Worm (Caenorhabditis elegans) whole organism, L2 larva: ENCODE measurements around the gene F54B3.1.

Source experiments
- C34F6.9 ChIP-seq: fragments of 150-350 bp; optimal IDR thresholded peaks from 2 replicates; lab custom pipeline; 2014; ENCODE audit warnings: missing biosample characterization, missing genetic modification characterization
- R02D3.7 ChIP-seq: fragments of 150-350 bp; optimal IDR thresholded peaks from 2 replicates; lab custom pipeline; 2014; ENCODE audit warnings: missing biosample characterization, missing genetic modification characterization
- ZK546.5 ChIP-seq: sonication (generic microtip); optimal IDR thresholded peaks from 2 replicates; lab custom pipeline; 2017; ENCODE audit warnings: missing biosample characterization, missing genetic modification characterization
- alr-1 ChIP-seq: fragments of 150-350 bp; optimal IDR thresholded peaks from 2 replicates; lab custom pipeline; 2014; ENCODE audit warnings: missing biosample characterization, missing genetic modification characterization
- ama-1 ChIP-seq: fragments of 150-350 bp; optimal IDR thresholded peaks from 2 replicates; lab custom pipeline; 2018; ENCODE audit warnings: inconsistent platforms
- blmp-1 ChIP-seq: sonication (generic microtip); optimal IDR thresholded peaks from 2 replicates; lab custom pipeline; 2017; ENCODE audit warnings: missing genetic modification characterization, mild to moderate bottlenecking, missing compliant biosample characterization, antibody characterized with exemption, moderate library complexity; ENCODE audit not compliant: insufficient read depth
- ceh-16 ChIP-seq: fragments of 150-350 bp; optimal IDR thresholded peaks from 2 replicates; lab custom pipeline; 2014; ENCODE audit warnings: missing biosample characterization, missing genetic modification characterization
- crh-2 ChIP-seq: sonication (generic microtip); optimal IDR thresholded peaks from 2 replicates; lab custom pipeline; 2017; ENCODE audit warnings: missing biosample characterization, missing genetic modification characterization
- dmd-4 ChIP-seq: sonication (generic microtip); optimal IDR thresholded peaks from 2 replicates; lab custom pipeline; 2017; ENCODE audit warnings: missing biosample characterization, missing genetic modification characterization
- egl-27 ChIP-seq: sonication (generic microtip); optimal IDR thresholded peaks from 3 replicates; lab custom pipeline; 2017; ENCODE audit warnings: missing biosample characterization, missing genetic modification reagents, missing genetic modification characterization
- elt-3 ChIP-seq: sonication (generic microtip); optimal IDR thresholded peaks from 2 replicates; lab custom pipeline; 2017; ENCODE audit warnings: missing biosample characterization, missing genetic modification characterization
- fos-1 ChIP-seq: fragments of 150-350 bp; optimal IDR thresholded peaks from 2 replicates; lab custom pipeline; 2014; ENCODE audit warnings: missing biosample characterization, missing genetic modification characterization
- gmeb-1 ChIP-seq: fragments of 150-350 bp; optimal IDR thresholded peaks from 2 replicates; lab custom pipeline; 2014; ENCODE audit warnings: missing biosample characterization, missing genetic modification characterization
- lin-13 ChIP-seq: fragments of 150-350 bp; optimal IDR thresholded peaks from 2 replicates; lab custom pipeline; 2014; ENCODE audit warnings: missing biosample characterization, missing genetic modification reagents, missing genetic modification characterization
- lin-39 ChIP-seq: fragments of 150-350 bp; optimal IDR thresholded peaks from 2 replicates; lab custom pipeline; 2014; ENCODE audit warnings: missing biosample characterization, missing genetic modification reagents, missing genetic modification characterization
- lsy-2 ChIP-seq, 2 experiments: fragments of 150-350 bp in 1 of 2; sonication (generic microtip) in 1 of 2; optimal IDR thresholded peaks; 2 replicates each; lab custom pipeline; 2014 to 2017; ENCODE audit warnings: missing biosample characterization in 2 of 2, missing genetic modification characterization in 2 of 2
- mbf-1 ChIP-seq: sonication (generic microtip); optimal IDR thresholded peaks from 2 replicates; lab custom pipeline; 2017; ENCODE audit warnings: missing biosample characterization, missing genetic modification characterization
- mdl-1 ChIP-seq, 2 experiments: fragments of 150-350 bp in 1 of 2; sonication (generic microtip) in 1 of 2; optimal IDR thresholded peaks; 2 replicates each; lab custom pipeline; 2017; ENCODE audit warnings: missing biosample characterization in 2 of 2, missing genetic modification characterization in 2 of 2
- nhr-10 ChIP-seq: sonication (generic microtip); optimal IDR thresholded peaks from 2 replicates; lab custom pipeline; 2017; ENCODE audit warnings: missing biosample characterization, missing genetic modification characterization
- nhr-21 ChIP-seq: fragments of 150-350 bp; optimal IDR thresholded peaks from 2 replicates; lab custom pipeline; 2014; ENCODE audit warnings: missing biosample characterization, missing genetic modification characterization
- nhr-23 ChIP-seq: fragments of 150-350 bp; optimal IDR thresholded peaks from 2 replicates; lab custom pipeline; 2014; ENCODE audit warnings: missing biosample characterization, missing genetic modification reagents, missing genetic modification characterization
- nhr-25 ChIP-seq: fragments of 150-350 bp; sonication (generic microtip); optimal IDR thresholded peaks from 3 replicates; lab custom pipeline; 2014; ENCODE audit warnings: missing biosample characterization, missing genetic modification characterization
- nhr-6 ChIP-seq: fragments of 150-350 bp; optimal IDR thresholded peaks from 2 replicates; lab custom pipeline; 2014; ENCODE audit warnings: missing biosample characterization, missing genetic modification characterization
- nhr-77 ChIP-seq: fragments of 150-350 bp; optimal IDR thresholded peaks from 2 replicates; lab custom pipeline; 2014; ENCODE audit warnings: missing biosample characterization, missing genetic modification characterization
- peb-1 ChIP-seq: fragments of 150-350 bp; optimal IDR thresholded peaks from 2 replicates; lab custom pipeline; 2014; ENCODE audit warnings: missing biosample characterization, missing genetic modification characterization
- sem-4 ChIP-seq: fragments of 150-350 bp; optimal IDR thresholded peaks from 2 replicates; lab custom pipeline; 2014; ENCODE audit warnings: missing biosample characterization, missing genetic modification reagents, missing genetic modification characterization
- skn-1 ChIP-seq: sonication (generic microtip); optimal IDR thresholded peaks from 2 replicates; lab custom pipeline; 2017; ENCODE audit warnings: missing biosample characterization, missing genetic modification characterization
- sma-3 ChIP-seq: sonication (generic microtip); optimal IDR thresholded peaks from 2 replicates; lab custom pipeline; 2016; ENCODE audit warnings: missing genetic modification reagents, missing genetic modification characterization, missing compliant biosample characterization
- sma-9 ChIP-seq, 2 experiments: fragments of 150-350 bp in 1 of 2; sonication (generic microtip) in 1 of 2; optimal IDR thresholded peaks; 2 replicates each; lab custom pipeline; 2014 to 2016; ENCODE audit warnings: missing genetic modification characterization in 2 of 2, mild to moderate bottlenecking in 1 of 2, missing biosample characterization in 1 of 2, missing compliant biosample characterization in 1 of 2, missing genetic modification reagents in 1 of 2, moderate library complexity in 1 of 2
- snpc-4 ChIP-seq: fragments of 150-350 bp; optimal IDR thresholded peaks from 2 replicates; lab custom pipeline; 2014; ENCODE audit warnings: missing biosample characterization, missing genetic modification characterization
- unc-39 ChIP-seq: fragments of 150-350 bp; optimal IDR thresholded peaks from 2 replicates; lab custom pipeline; 2014; ENCODE audit warnings: missing biosample characterization, missing genetic modification characterization
- unc-55 ChIP-seq: fragments of 150-350 bp; sonication (generic microtip); optimal IDR thresholded peaks from 3 replicates; lab custom pipeline; 2014; ENCODE audit warnings: missing biosample characterization, missing genetic modification reagents, missing genetic modification characterization
- unc-62 ChIP-seq: fragments of 150-350 bp; optimal IDR thresholded peaks from 2 replicates; lab custom pipeline; 2014; ENCODE audit warnings: missing biosample characterization, missing genetic modification reagents, missing genetic modification characterization
- zag-1 ChIP-seq: fragments of 150-350 bp; optimal IDR thresholded peaks from 2 replicates; lab custom pipeline; 2014; ENCODE audit warnings: missing biosample characterization, missing genetic modification characterization
- ztf-11 ChIP-seq: sonication (generic microtip); optimal IDR thresholded peaks from 2 replicates; lab custom pipeline; 2017; ENCODE audit warnings: missing biosample characterization, missing genetic modification characterization
- ztf-4 ChIP-seq: fragments of 150-350 bp; optimal IDR thresholded peaks from 2 replicates; lab custom pipeline; 2014; ENCODE audit warnings: missing biosample characterization, missing genetic modification characterization

F54B3.1 gene

ce11 chrII:10252048-10252447, 982 bp downstream of the F54B3.1 start:
- TF ChIP-seq sma-3 (no peak), ceh-16 (tag; lab: Kevin White, UChicago) (no peak), egl-27 (no peak), mbf-1 (tag; lab: Kevin White, UChicago) (no peak), nhr-23 (tag; lab: Kevin White, UChicago) (no peak), blmp-1 (tag; lab: Kevin White, UChicago) (no peak), alr-1 (no peak), nhr-10 (tag; lab: Kevin White, UChicago) (no peak), peb-1 (tag; lab: Kevin White, UChicago) (no peak), C34F6.9 (tag; lab: Kevin White, UChicago) (no peak), lin-13 (GFP tag; lab: Kevin White, UChicago) (no peak), mdl-1 (tag; optimal IDR thresholded peaks at IDR 0.05; lab: Kevin White, UChicago) (no peak), nhr-77 (tag; lab: Kevin White, UChicago) (no peak), fos-1 (tag; lab: Kevin White, UChicago) (no peak), sem-4 (tag; lab: Kevin White, UChicago) (no peak)

DNA sequence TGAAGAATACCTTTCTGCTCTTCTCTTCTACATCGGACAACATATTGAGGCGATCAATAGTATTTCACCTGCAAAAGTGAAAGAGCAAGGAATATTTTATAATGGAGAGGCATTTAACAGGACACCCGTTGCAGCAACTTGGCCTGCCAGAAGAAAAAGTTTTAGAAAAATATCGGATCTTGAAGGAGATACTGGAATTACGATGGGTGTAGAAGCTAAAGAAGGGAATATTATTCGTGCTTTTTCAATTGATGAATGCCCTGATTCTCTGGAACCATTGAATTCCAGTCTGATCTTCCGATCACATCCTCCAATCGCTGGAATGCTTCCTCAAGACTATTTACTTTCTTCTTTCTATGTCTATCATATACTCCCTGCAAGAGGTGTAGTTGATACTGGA, 10.2 kb downstream of the F54B3.1 start:
- no peak for TF ChIP-seq sem-4 (tag; lab: Kevin White, UChicago)
- no peak for TF ChIP-seq nhr-10 (tag; lab: Kevin White, UChicago)
- TF ChIP-seq ztf-11: no peak
- TF ChIP-seq R02D3.7 (tag; lab: Kevin White, UChicago): no peak
- no peak for TF ChIP-seq crh-2 (tag; lab: Kevin White, UChicago)
- no peak for TF ChIP-seq gmeb-1 (tag; lab: Kevin White, UChicago)
- no peak for TF ChIP-seq sma-9 (GFP tag; optimal IDR thresholded peaks at IDR 0.05; lab: Kevin White, UChicago)
- no peak for TF ChIP-seq sma-9 (tag; optimal IDR thresholded peaks at IDR 0.05; lab: Kevin White, UChicago)

ce11 chrII:10270052-10270451, 19.0 kb downstream of the F54B3.1 start, which contains the start of gene F54B3.2:
Gene F54B3.2 (minus strand): TSS chrII:10270152.
- TF ChIP-seq ztf-4 (tag; lab: Kevin White, UChicago) (no peak), sma-3 (no peak), lin-13 (GFP tag; lab: Kevin White, UChicago) (no peak), nhr-10 (tag; lab: Kevin White, UChicago) (no peak), ztf-11 (no peak), nhr-21 (tag; lab: Kevin White, UChicago) (no peak), mbf-1 (tag; lab: Kevin White, UChicago) (no peak), lin-39 (tag; lab: Kevin White, UChicago) (no peak), zag-1 (no peak), fos-1 (tag; lab: Kevin White, UChicago) (no peak), mdl-1 (tag; optimal IDR thresholded peaks at IDR 0.05; lab: Kevin White, UChicago) (no peak), skn-1 (tag; lab: Kevin White, UChicago) (no peak), nhr-23 (tag; lab: Kevin White, UChicago) (no peak), lsy-2 (tag; optimal IDR thresholded peaks at IDR 0.05; lab: Kevin White, UChicago) (no peak), elt-3 (tag; lab: Kevin White, UChicago) (no peak), unc-39 (tag; lab: Kevin White, UChicago) (no peak), ZK546.5 (tag; lab: Kevin White, UChicago) (no peak), gmeb-1 (tag; lab: Kevin White, UChicago) (no peak), unc-62 (no peak)
- TF ChIP-seq, all 48 proteins: peak for 0

DNA sequence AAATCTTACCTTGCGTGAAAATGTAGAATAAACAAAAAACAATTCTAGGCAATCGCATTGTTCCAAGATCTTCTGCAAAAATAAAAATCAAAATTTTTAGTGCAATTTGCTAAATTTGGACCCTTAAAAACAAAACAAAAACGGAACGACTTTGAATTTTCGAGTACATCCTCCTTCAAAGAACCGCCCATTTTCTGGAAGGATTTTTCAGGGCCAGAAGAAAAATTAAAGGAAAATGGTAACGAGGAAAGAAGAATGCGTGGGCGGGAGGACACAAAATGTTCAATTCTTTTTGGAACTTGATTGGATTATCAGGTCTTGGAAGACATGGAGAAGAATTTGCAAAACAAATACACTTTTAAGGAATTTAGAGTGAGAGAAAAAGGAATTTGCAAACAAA, 20.0 kb downstream of the F54B3.1 start, which contains the start of gene F54B3.4:
TSS of gene F54B3.4 (minus strand) at position 101 of the 400 bp plus-strand sequence.
- TF ChIP-seq snpc-4 (tag; lab: Kevin White, UChicago) (no peak), unc-62 (no peak), mbf-1 (tag; lab: Kevin White, UChicago) (no peak), ama-1 (lab: Kevin White, UChicago) (no peak), crh-2 (tag; lab: Kevin White, UChicago) (no peak), skn-1 (tag; lab: Kevin White, UChicago) (no peak), mdl-1 (tag; optimal IDR thresholded peaks at IDR 0.05; lab: Kevin White, UChicago) (no peak), unc-39 (tag; lab: Kevin White, UChicago) (no peak), sem-4 (tag; lab: Kevin White, UChicago) (no peak), nhr-25 (tag; lab: Kevin White, UChicago) (no peak), ztf-11 (no peak), egl-27 (no peak)

ce11 chrII:10279561-10279960, 28.5 kb downstream of the F54B3.1 start, which contains the start of gene ZK971.1:
Gene ZK971.1 (minus strand): TSS chrII:10279661.
- TF ChIP-seq mbf-1 (tag; lab: Kevin White, UChicago): no peak
- no peak for TF ChIP-seq nhr-6
- TF ChIP-seq lsy-2 (tag; optimal IDR thresholded peaks at IDR 0.05; lab: Kevin White, UChicago): no peak
- TF ChIP-seq unc-55: no peak
- no peak for TF ChIP-seq unc-39 (tag; lab: Kevin White, UChicago)
- no peak for TF ChIP-seq dmd-4 (tag; lab: Kevin White, UChicago)
- TF ChIP-seq nhr-25 (tag; lab: Kevin White, UChicago): no peak
- no peak for TF ChIP-seq nhr-10 (tag; lab: Kevin White, UChicago)
- no peak for TF ChIP-seq ztf-4 (tag; lab: Kevin White, UChicago)
- no peak for TF ChIP-seq sma-3
